Fruit fly (Drosophila melanogaster): Measurements from ENCODE around the gene CG6928.

CG6928 gene

dm6 chr3L:12040313-12040924, 37.5 kb downstream of the CG6928 start:
- TF ChIP-seq Pif1A (GFP tag; optimal IDR thresholded peaks at IDR 0.05), result peak; percentile 28
- peak; percentile 18; the same call in 1 of the 3 replicates for TF ChIP-seq fd96Ca (GFP tag; IDR thresholded peaks at IDR 0.05)
- 0 out of 2 replicates have a peak, but pooled peaks have one; percentile 33 for TF ChIP-seq CG32121 (GFP tag; IDR thresholded peaks at IDR 0.05)
- TF ChIP-seq CG14655 (GFP tag; optimal IDR thresholded peaks at IDR 0.05), result peak; percentile 22
- peak; percentile 71 for TF ChIP-seq CG13204 (GFP tag; optimal IDR thresholded peaks at IDR 0.05)
- no peak for TF ChIP-seq CG12605 (GFP tag; IDR thresholded peaks at IDR 0.05)
- TF ChIP-seq D1 (tag; optimal IDR thresholded peaks at IDR 0.05), result no peak
- no peak; the same call in 2 of the 3 replicates for TF ChIP-seq CG4496 (GFP tag; IDR thresholded peaks at IDR 0.05)
- peak; percentile 15 for TF ChIP-seq CG8159 (tag; optimal IDR thresholded peaks at IDR 0.05)
- peak; percentile 96 for TF ChIP-seq EcR (GFP tag; optimal IDR thresholded peaks at IDR 0.05)
- peak; percentile 58 for TF ChIP-seq gl (tag; optimal IDR thresholded peaks at IDR 0.05)

dm6 chr3L:12042087-12042486, 39.1 kb downstream of the CG6928 start, which contains the start of gene CG6793:
TSS of gene CG6793 (plus strand) at chr3L:12042387.
- TF ChIP-seq EcR (GFP tag; optimal IDR thresholded peaks at IDR 0.05) (no peak), CG32121 (GFP tag; IDR thresholded peaks at IDR 0.05) (no peak), CG14655 (GFP tag; optimal IDR thresholded peaks at IDR 0.05) (no peak), Pif1A (GFP tag; optimal IDR thresholded peaks at IDR 0.05) (no peak), Ets98B (GFP tag; IDR thresholded peaks at IDR 0.05) (no peak), CG8159 (tag; optimal IDR thresholded peaks at IDR 0.05) (no peak), gl (tag; optimal IDR thresholded peaks at IDR 0.05) (no peak), CG8301 (tag; optimal IDR thresholded peaks at IDR 0.05) (no peak), CG13204 (GFP tag; optimal IDR thresholded peaks at IDR 0.05) (no peak)

dm6 chr3L:12044279-12044678, 41.3 kb downstream of the CG6928 start, which contains the start of gene CG43638:
TSS of gene CG43638 (plus strand) at chr3L:12044579.
- TF ChIP-seq CG8301 (tag; optimal IDR thresholded peaks at IDR 0.05), result no peak
- no peak for TF ChIP-seq Ets98B (GFP tag; IDR thresholded peaks at IDR 0.05)
- TF ChIP-seq CG4496 (GFP tag; IDR thresholded peaks at IDR 0.05), result no peak
- no peak for TF ChIP-seq CG14655 (GFP tag; optimal IDR thresholded peaks at IDR 0.05)
- no peak for TF ChIP-seq CG13204 (GFP tag; optimal IDR thresholded peaks at IDR 0.05)
- TF ChIP-seq CG17806 (tag; optimal IDR thresholded peaks at IDR 0.05), result no peak
- no peak for TF ChIP-seq CG34367 (tag; optimal IDR thresholded peaks at IDR 0.05)
- TF ChIP-seq rn (GFP tag; IDR thresholded peaks at IDR 0.05), result no peak
- no peak for TF ChIP-seq D1 (tag; optimal IDR thresholded peaks at IDR 0.05)
- TF ChIP-seq Snoo (tag; optimal IDR thresholded peaks at IDR 0.05), result no peak
- no peak for TF ChIP-seq EcR (GFP tag; optimal IDR thresholded peaks at IDR 0.05)
- TF ChIP-seq CG12605 (GFP tag; IDR thresholded peaks at IDR 0.05), result no peak
- no peak for TF ChIP-seq Pif1A (GFP tag; optimal IDR thresholded peaks at IDR 0.05)
- TF ChIP-seq fd96Ca (GFP tag; IDR thresholded peaks at IDR 0.05), result no peak
- no peak for TF ChIP-seq CG32121 (GFP tag; IDR thresholded peaks at IDR 0.05)
- TF ChIP-seq CG8159 (tag; optimal IDR thresholded peaks at IDR 0.05), result no peak
- no peak for TF ChIP-seq Pif1B (GFP tag; optimal IDR thresholded peaks at IDR 0.05)
- TF ChIP-seq gl (tag; optimal IDR thresholded peaks at IDR 0.05), result no peak
- no peak for TF ChIP-seq CG15710 (tag; optimal IDR thresholded peaks at IDR 0.05)

dm6 chr3L:12045443-12045842, 42.5 kb downstream of the CG6928 start:
- TF ChIP-seq CG13204 (GFP tag; optimal IDR thresholded peaks at IDR 0.05) (no peak), CG9948 (tag; optimal IDR thresholded peaks at IDR 0.05) (no peak), gl (tag; optimal IDR thresholded peaks at IDR 0.05) (no peak), CG8159 (tag; optimal IDR thresholded peaks at IDR 0.05) (no peak), D1 (tag; optimal IDR thresholded peaks at IDR 0.05) (no peak), Ets98B (GFP tag; IDR thresholded peaks at IDR 0.05) (no peak), CG14655 (GFP tag; optimal IDR thresholded peaks at IDR 0.05) (no peak), CG12605 (GFP tag; IDR thresholded peaks at IDR 0.05) (no peak), CG15710 (tag; optimal IDR thresholded peaks at IDR 0.05) (no peak)

- TF ChIP-seq CG14655 (GFP tag; optimal IDR thresholded peaks at IDR 0.05) (no peak), Snoo (tag; optimal IDR thresholded peaks at IDR 0.05) (no peak), Ets98B (GFP tag; IDR thresholded peaks at IDR 0.05) (no peak), Pif1A (GFP tag; optimal IDR thresholded peaks at IDR 0.05) (no peak), fd96Ca (GFP tag; IDR thresholded peaks at IDR 0.05) (no peak), CG8159 (tag; optimal IDR thresholded peaks at IDR 0.05) (no peak), CG34367 (tag; optimal IDR thresholded peaks at IDR 0.05) (no peak), CG15710 (tag; optimal IDR thresholded peaks at IDR 0.05) (no peak), EcR (GFP tag; optimal IDR thresholded peaks at IDR 0.05) (no peak)
Measured at dm6 chr3L:12049597-12050311, 46.8 kb downstream of the CG6928 start.

- peak; percentile 43; the same call in 1 of the 2 replicates for TF ChIP-seq CG32121 (GFP tag; IDR thresholded peaks at IDR 0.05)
- no peak for TF ChIP-seq Snoo (tag; optimal IDR thresholded peaks at IDR 0.05)
- no peak for TF ChIP-seq CG13204 (GFP tag; optimal IDR thresholded peaks at IDR 0.05)
- TF ChIP-seq CG8159 (tag; optimal IDR thresholded peaks at IDR 0.05), result peak; percentile 43
- peak; percentile 0 for TF ChIP-seq CG9948 (tag; optimal IDR thresholded peaks at IDR 0.05)
- TF ChIP-seq rn (GFP tag; IDR thresholded peaks at IDR 0.05), result 0 out of 2 replicates have a peak, but pooled peaks have one; percentile 17
- TF ChIP-seq CG12605 (GFP tag; IDR thresholded peaks at IDR 0.05), result peak; percentile 36; the same call in 1 of the 2 replicates
- TF ChIP-seq CG4496 (GFP tag; IDR thresholded peaks at IDR 0.05), result peak; percentile 59; the same call in 1 of the 3 replicates
- peak; percentile 46 for TF ChIP-seq CG14655 (GFP tag; optimal IDR thresholded peaks at IDR 0.05)
- peak; percentile 22 for TF ChIP-seq CG17806 (tag; optimal IDR thresholded peaks at IDR 0.05)
- TF ChIP-seq CG15710 (tag; optimal IDR thresholded peaks at IDR 0.05), result peak; percentile 8
- no peak for TF ChIP-seq fd96Ca (GFP tag; IDR thresholded peaks at IDR 0.05)
- TF ChIP-seq Ets98B (GFP tag; IDR thresholded peaks at IDR 0.05), result peak; percentile 21; the same call in 1 of the 2 replicates
- peak; percentile 13 for TF ChIP-seq Pif1A (GFP tag; optimal IDR thresholded peaks at IDR 0.05)
Measured at dm6 chr3L:12050629-12051028, 47.7 kb downstream of the CG6928 start.

Data from whole organism, pupa.